Worm (Caenorhabditis elegans) whole organism, L3 larva: Measurements from ENCODE around the gene brc-1.

ENCODE experiments used
- ZK546.5 ChIP-seq: sonication (generic microtip); optimal IDR thresholded peaks from 2 replicates; lab custom pipeline; 2017; ENCODE audit warnings: missing biosample characterization, missing genetic modification characterization
- ama-1 ChIP-seq: fragments of 150-350 bp; optimal IDR thresholded peaks from 2 replicates; lab custom pipeline; 2018
- daf-12 ChIP-seq: fragments of 150-350 bp; optimal IDR thresholded peaks from 2 replicates; lab custom pipeline; 2014; ENCODE audit warnings: missing biosample characterization, missing genetic modification reagents, missing genetic modification characterization
- fkh-10 ChIP-seq: sonication (generic microtip); optimal IDR thresholded peaks from 2 replicates; lab custom pipeline; 2017; ENCODE audit warnings: missing biosample characterization, missing genetic modification reagents, missing genetic modification characterization
- lin-39 ChIP-seq: fragments of 150-350 bp; optimal IDR thresholded peaks from 2 replicates; lab custom pipeline; 2018; ENCODE audit warnings: missing biosample characterization, missing genetic modification reagents, missing genetic modification characterization
- nhr-77 ChIP-seq: fragments of 150-350 bp; optimal IDR thresholded peaks from 2 replicates; lab custom pipeline; 2014; ENCODE audit warnings: missing biosample characterization, missing genetic modification characterization
- pha-4 ChIP-seq: fragments of 150-350 bp; optimal IDR thresholded peaks from 2 replicates; lab custom pipeline; 2014; ENCODE audit warnings: missing biosample characterization, missing genetic modification reagents, missing genetic modification characterization
- sea-2 ChIP-seq: fragments of 150-350 bp; sonication (generic microtip); optimal IDR thresholded peaks from 4 replicates; lab custom pipeline; 2014; ENCODE audit warnings: missing biosample characterization, missing genetic modification reagents, missing genetic modification characterization
- skn-1 ChIP-seq: fragments of 150-350 bp; optimal IDR thresholded peaks from 2 replicates; lab custom pipeline; 2014; ENCODE audit warnings: missing biosample characterization, missing genetic modification characterization
- unc-62 ChIP-seq: fragments of 150-350 bp; sonication (generic microtip); optimal IDR thresholded peaks from 4 replicates; lab custom pipeline; 2014; ENCODE audit warnings: missing biosample characterization, missing genetic modification reagents, missing genetic modification characterization
- ztf-4 ChIP-seq: fragments of 150-350 bp; optimal IDR thresholded peaks from 2 replicates; lab custom pipeline; 2014; ENCODE audit warnings: missing biosample characterization, missing genetic modification characterization

DNA sequence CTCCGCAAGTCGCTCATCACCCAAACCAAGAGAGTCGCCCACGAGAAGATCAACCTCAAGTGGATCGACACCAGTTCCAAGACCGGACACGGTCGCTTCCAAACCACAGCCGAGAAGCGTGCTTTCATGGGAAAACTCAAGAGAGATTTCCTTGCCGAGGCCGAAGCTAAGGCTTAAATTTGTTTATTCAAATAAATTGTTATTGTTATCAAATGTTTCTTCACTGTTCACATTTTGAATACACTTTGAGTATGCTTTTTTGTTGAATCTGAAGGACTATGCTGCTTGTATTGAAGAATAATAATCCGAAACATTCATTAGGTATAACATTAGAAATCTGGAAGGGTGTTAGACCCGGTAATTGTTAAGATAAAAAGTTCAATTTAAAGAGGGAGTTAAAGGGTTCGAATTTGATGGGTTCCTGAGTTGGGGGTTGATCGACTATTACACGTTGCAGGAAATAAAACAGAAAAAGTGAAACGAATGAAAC is 6.6 kb upstream of the brc-1 start:
- TF ChIP-seq pha-4 (tag; lab: Kevin White, UChicago) = no peak
- no peak for TF ChIP-seq sea-2 (GFP tag; lab: Kevin White, UChicago)
- TF ChIP-seq daf-12 (tag; lab: Kevin White, UChicago) = no peak
- TF ChIP-seq fkh-10 (GFP tag; lab: Kevin White, UChicago) = no peak
- no peak for TF ChIP-seq ZK546.5 (tag; lab: Kevin White, UChicago)
- TF ChIP-seq ama-1 (lab: Kevin White, UChicago) = no peak
- no peak for TF ChIP-seq skn-1
- no peak for TF ChIP-seq ztf-4 (tag; lab: Kevin White, UChicago)
- no peak for TF ChIP-seq unc-62 (GFP tag; lab: Kevin White, UChicago)
- no peak for TF ChIP-seq lin-39
- peak; percentile 74 for TF ChIP-seq nhr-77
